Worm (Caenorhabditis elegans) whole organism, late embryonic: ENCODE measurements around the gene F53B2.8.

Source experiments
- F13H6.1 ChIP-seq: sonication (generic microtip); optimal IDR thresholded peaks from 2 replicates; lab custom pipeline; 2016; ENCODE audit warnings: missing genetic modification characterization, missing compliant biosample characterization
- K02D7.2 ChIP-seq: sonication (generic microtip); optimal IDR thresholded peaks from 2 replicates; lab custom pipeline; 2017; ENCODE audit warnings: mild to moderate bottlenecking, missing genetic modification characterization, missing compliant biosample characterization
- Y22D7AL.16 ChIP-seq: sonication (generic microtip); optimal IDR thresholded peaks from 2 replicates; lab custom pipeline; 2016; ENCODE audit warnings: missing genetic modification characterization, missing compliant biosample characterization
- ceh-34 ChIP-seq: sonication (generic microtip); optimal IDR thresholded peaks from 2 replicates; lab custom pipeline; 2016; ENCODE audit warnings: mild to moderate bottlenecking, missing genetic modification characterization, missing compliant biosample characterization
- dmd-4 ChIP-seq: sonication (generic microtip); optimal IDR thresholded peaks from 2 replicates; lab custom pipeline; 2016; ENCODE audit warnings: borderline replicate concordance, missing genetic modification characterization, missing compliant biosample characterization
- elt-4 ChIP-seq: sonication (generic microtip); optimal IDR thresholded peaks from 2 replicates; lab custom pipeline; 2016; ENCODE audit warnings: missing genetic modification characterization, missing compliant biosample characterization
- fkh-10 ChIP-seq: fragments of 150-350 bp; optimal IDR thresholded peaks from 2 replicates; lab custom pipeline; 2014; ENCODE audit warnings: missing biosample characterization, missing genetic modification reagents, missing genetic modification characterization
- nfya-1 ChIP-seq: sonication (generic microtip); optimal IDR thresholded peaks from 2 replicates; lab custom pipeline; 2017; ENCODE audit warnings: missing genetic modification characterization, mild to moderate bottlenecking, missing compliant biosample characterization, antibody characterized with exemption, moderate library complexity
- nhr-11 ChIP-seq: fragments of 150-350 bp; optimal IDR thresholded peaks from 2 replicates; lab custom pipeline; 2014; ENCODE audit warnings: missing biosample characterization, missing genetic modification characterization
- sox-4 ChIP-seq: sonication (generic microtip); optimal IDR thresholded peaks from 2 replicates; lab custom pipeline; 2017; ENCODE audit warnings: mild to moderate bottlenecking, missing genetic modification characterization, inconsistent platforms, missing compliant biosample characterization
- unc-42 ChIP-seq: sonication (generic microtip); optimal IDR thresholded peaks from 2 replicates; lab custom pipeline; 2016; ENCODE audit warnings: missing genotype, missing genetic modification characterization, missing compliant biosample characterization
- unc-55 ChIP-seq: sonication (generic microtip); optimal IDR thresholded peaks from 2 replicates; lab custom pipeline; 2017; ENCODE audit warnings: missing biosample characterization, missing genetic modification reagents, missing genetic modification characterization
- zip-5 ChIP-seq: sonication (generic microtip); optimal IDR thresholded peaks from 2 replicates; lab custom pipeline; 2016; ENCODE audit warnings: missing genetic modification characterization, missing compliant biosample characterization
- ztf-16 ChIP-seq: sonication (generic microtip); optimal IDR thresholded peaks from 2 replicates; lab custom pipeline; 2017; ENCODE audit warnings: missing genetic modification characterization, missing compliant biosample characterization

ce11 chrIV:12520150-12520549 is 7.0 kb downstream of the F53B2.8 start, which contains the start of gene tsp-4:
- TF ChIP-seq K02D7.2 (tag; lab: Kevin White, UChicago) (no peak), zip-5 (tag; lab: Kevin White, UChicago) (no peak), sox-4 (tag; lab: Kevin White, UChicago) (no peak), unc-55 (GFP tag; lab: Kevin White, UChicago) (no peak), fkh-10 (GFP tag; lab: Kevin White, UChicago) (no peak), unc-42 (no peak), ceh-34 (tag; lab: Kevin White, UChicago) (no peak), Y22D7AL.16 (no peak), ztf-16 (tag; lab: Kevin White, UChicago) (no peak), elt-4 (tag; lab: Kevin White, UChicago) (no peak), F13H6.1 (tag; lab: Kevin White, UChicago) (no peak), dmd-4 (tag; lab: Kevin White, UChicago) (no peak), nhr-11 (no peak), nfya-1 (tag; lab: Kevin White, UChicago) (no peak)
